Fruit fly (Drosophila melanogaster): ENCODE data around the gene Toll-9.

Toll-9 gene

DNA sequence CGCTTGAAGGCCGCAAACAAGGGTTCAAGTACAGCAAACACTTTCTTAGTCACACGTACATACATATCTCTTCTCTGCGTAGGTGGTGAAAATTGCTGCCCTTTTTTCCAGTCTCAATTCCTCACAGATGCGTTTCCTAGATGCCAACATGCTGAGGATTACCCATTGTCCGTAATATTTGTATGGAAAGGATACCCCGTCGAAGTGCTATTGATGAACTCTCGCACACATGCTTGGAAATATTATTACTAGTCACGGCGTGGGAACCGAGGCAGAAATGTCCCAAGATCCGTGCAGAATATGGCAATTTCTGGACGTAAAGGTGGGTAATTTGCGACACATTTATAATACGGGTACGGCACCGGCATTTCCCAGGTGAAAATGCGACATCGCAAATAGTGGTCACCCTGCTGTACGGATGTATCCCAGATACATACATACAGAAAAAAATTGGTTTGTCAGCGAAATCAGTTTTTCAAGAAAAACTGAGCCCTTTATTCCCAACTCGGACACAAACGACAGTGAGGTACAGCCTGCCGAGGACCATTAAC is 38.9 kb upstream of the Toll-9 start:
- no peak for TF ChIP-seq eg (GFP tag; IDR thresholded peaks at IDR 0.05)
- TF ChIP-seq CG8632 (GFP tag; optimal IDR thresholded peaks at IDR 0.05), result no peak
- TF ChIP-seq spab (GFP tag; optimal IDR thresholded peaks at IDR 0.05), result no peak
- TF ChIP-seq Sox15 (GFP tag; optimal IDR thresholded peaks at IDR 0.05), result no peak
- TF ChIP-seq Hr38 (GFP tag; optimal IDR thresholded peaks at IDR 0.05), result no peak
- no peak for TF ChIP-seq CG32006 (GFP tag; optimal IDR thresholded peaks at IDR 0.05)
- TF ChIP-seq CG6276 (GFP tag; optimal IDR thresholded peaks at IDR 0.05), result no peak
- TF ChIP-seq pdm3 (GFP tag; optimal IDR thresholded peaks at IDR 0.05), result no peak
- no peak for TF ChIP-seq Sox14 (GFP tag; optimal IDR thresholded peaks at IDR 0.05)
- TF ChIP-seq lz (GFP tag; optimal IDR thresholded peaks at IDR 0.05), result no peak

DNA sequence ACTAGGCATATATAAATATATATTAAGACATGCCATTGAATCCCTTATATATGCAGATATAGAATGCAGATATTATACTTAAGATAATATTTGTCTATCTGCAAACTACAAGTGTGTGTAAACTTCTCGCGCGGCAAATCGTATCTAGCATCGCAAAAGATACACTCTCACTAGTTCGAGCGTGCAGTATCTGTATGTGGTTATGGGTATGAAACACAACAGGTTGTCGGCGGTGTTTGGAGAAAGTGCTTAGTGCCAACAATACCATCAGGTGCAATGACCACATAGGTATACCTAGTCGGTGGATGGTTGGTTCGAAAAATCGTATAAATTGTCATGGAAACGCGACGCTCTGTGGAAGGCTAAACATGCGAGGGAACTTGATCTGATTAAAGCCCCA is 38.0 kb upstream of the Toll-9 start:
- TF ChIP-seq CG6792 (GFP tag; optimal IDR thresholded peaks at IDR 0.05) (no peak), Eip78C (GFP tag) (peak; percentile 5), CG4318 (GFP tag; optimal IDR thresholded peaks at IDR 0.05) (no peak), CG6808 (GFP tag; optimal IDR thresholded peaks at IDR 0.05) (no peak), Hr39 (GFP tag; optimal IDR thresholded peaks at IDR 0.05) (no peak), svp (GFP tag) (peak; percentile 4)

DNA sequence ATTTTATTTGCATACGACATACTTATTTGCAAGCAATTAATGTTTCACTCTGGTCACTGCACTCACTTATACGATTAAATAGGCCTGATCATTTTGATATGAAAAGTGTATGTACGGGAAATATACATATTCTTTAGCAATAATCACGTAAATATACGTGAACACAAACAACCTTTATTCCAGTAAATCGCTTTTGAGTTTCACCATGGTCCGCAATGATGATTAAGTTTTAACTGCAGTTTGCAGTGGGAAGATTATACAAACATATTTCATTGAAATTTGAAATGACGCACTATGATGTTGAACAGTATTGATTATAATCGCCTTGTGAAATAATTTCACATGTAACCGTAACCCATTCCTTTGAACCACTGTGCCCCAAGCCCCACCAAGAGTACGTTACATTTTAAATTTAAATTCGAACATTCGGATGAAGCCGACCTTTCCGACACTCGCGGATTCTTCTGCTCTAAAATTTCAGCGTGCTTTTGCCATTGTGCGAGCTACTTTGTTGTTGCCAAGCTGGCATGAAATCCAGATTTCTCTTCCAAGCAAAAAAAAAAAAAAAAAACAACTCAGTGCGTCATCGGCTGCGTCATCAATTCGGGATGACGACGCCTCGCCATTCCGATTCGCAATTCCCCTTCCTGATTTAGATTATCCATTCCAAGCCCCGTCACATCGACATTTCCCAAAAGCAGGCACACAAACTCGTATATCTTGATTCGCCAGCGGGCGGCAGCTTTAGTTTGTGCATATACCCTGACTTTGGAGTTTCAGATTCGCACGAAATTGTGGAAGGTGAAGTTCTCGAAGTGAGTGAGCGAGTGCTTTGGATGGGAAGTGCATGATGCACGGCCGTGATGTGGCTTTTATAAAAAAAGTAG is 37.2 kb upstream of the Toll-9 start:
- peak; percentile 36 for TF ChIP-seq CG6854 (GFP tag; optimal IDR thresholded peaks at IDR 0.05)
- 0 out of 3 replicates have a peak, but pooled peaks have one; percentile 5 for TF ChIP-seq eg (GFP tag; IDR thresholded peaks at IDR 0.05)
- TF ChIP-seq cyc (GFP tag; optimal IDR thresholded peaks at IDR 0.05), result peak; percentile 52
- peak; percentile 30 for TF ChIP-seq CG4318 (GFP tag; optimal IDR thresholded peaks at IDR 0.05)
- no peak for TF ChIP-seq fd85E (GFP tag; optimal IDR thresholded peaks at IDR 0.05)
- TF ChIP-seq CG8319 (GFP tag; optimal IDR thresholded peaks at IDR 0.05), result peak; percentile 33
- no peak for TF ChIP-seq CG11294 (GFP tag; IDR thresholded peaks at IDR 0.05)
- peak; percentile 37 for TF ChIP-seq Eip93F (GFP tag; optimal IDR thresholded peaks at IDR 0.05)
- peak; percentile 41 for TF ChIP-seq net (GFP tag; optimal IDR thresholded peaks at IDR 0.05)
- peak; percentile 49 for TF ChIP-seq pdm3 (GFP tag; optimal IDR thresholded peaks at IDR 0.05)
- TF ChIP-seq CG7368 (GFP tag; optimal IDR thresholded peaks at IDR 0.05), result no peak
- TF ChIP-seq CG11762 (GFP tag; optimal IDR thresholded peaks at IDR 0.05; ENCODE audit: insufficient read depth), result no peak
- peak; percentile 70 for TF ChIP-seq CG10631 (GFP tag; optimal IDR thresholded peaks at IDR 0.05)
- TF ChIP-seq fd59A (GFP tag; optimal IDR thresholded peaks at IDR 0.05), result peak; percentile 74
- TF ChIP-seq CG32006 (GFP tag; optimal IDR thresholded peaks at IDR 0.05), result peak; percentile 68
- TF ChIP-seq Hr4 (GFP tag; optimal IDR thresholded peaks at IDR 0.05), result peak; percentile 40
- peak; percentile 46 to 56 for TF ChIP-seq salr (GFP tag; optimal IDR thresholded peaks at IDR 0.05)
- peak; percentile 63 for TF ChIP-seq CG10669 (GFP tag; optimal IDR thresholded peaks at IDR 0.05)
- peak; percentile 88 for TF ChIP-seq topi (GFP tag; optimal IDR thresholded peaks at IDR 0.05)
- no peak for TF ChIP-seq Hr38 (GFP tag; optimal IDR thresholded peaks at IDR 0.05)
- peak; percentile 67 for TF ChIP-seq CG11902 (GFP tag; optimal IDR thresholded peaks at IDR 0.05)
- TF ChIP-seq CG8632 (GFP tag; optimal IDR thresholded peaks at IDR 0.05), result peak; percentile 59
- TF ChIP-seq CG8119 (GFP tag; IDR thresholded peaks at IDR 0.05), result peak; percentile 41; the same call in 1 of the 3 replicates
- peak; percentile 62 for TF ChIP-seq spab (GFP tag; optimal IDR thresholded peaks at IDR 0.05)
- peak; percentile 75 for TF ChIP-seq lz (GFP tag; optimal IDR thresholded peaks at IDR 0.05)
- peak; percentile 47 for TF ChIP-seq Ets96B (tag; optimal IDR thresholded peaks at IDR 0.05)
- TF ChIP-seq dac (GFP tag; optimal IDR thresholded peaks at IDR 0.05), result no peak
- peak; percentile 42; the same call in 2 of the 3 replicates for TF ChIP-seq CG6163 (GFP tag; IDR thresholded peaks at IDR 0.05)
- TF ChIP-seq Smox (GFP tag; optimal IDR thresholded peaks at IDR 0.05), result peak; percentile 58
- no peak for TF ChIP-seq fkh (GFP tag; optimal IDR thresholded peaks at IDR 0.05)
- TF ChIP-seq Eip75B (GFP tag; optimal IDR thresholded peaks at IDR 0.05), result peak; percentile 69
- TF ChIP-seq CG3919 (GFP tag; optimal IDR thresholded peaks at IDR 0.05), result peak; percentile 35
- peak; percentile 85 for TF ChIP-seq esn (GFP tag; optimal IDR thresholded peaks at IDR 0.05)
- no peak for TF ChIP-seq vri (GFP tag; optimal IDR thresholded peaks at IDR 0.05)
- peak; percentile 67 for TF ChIP-seq CG3032 (tag; optimal IDR thresholded peaks at IDR 0.05)
- TF ChIP-seq Sox15 (GFP tag; optimal IDR thresholded peaks at IDR 0.05), result peak; percentile 75
- no peak for TF ChIP-seq CG1621 (tag; optimal IDR thresholded peaks at IDR 0.05)
- no peak for TF ChIP-seq Lpt (GFP tag; optimal IDR thresholded peaks at IDR 0.05)
